Worm (Caenorhabditis elegans) whole organism, L4 larva: ENCODE data around the gene srsx-14.

Experiments used
- R02D3.7 ChIP-seq: fragments of 150-350 bp; sonication (generic microtip); optimal IDR thresholded peaks from 3 replicates; lab custom pipeline; 2014; ENCODE audit warnings: missing biosample characterization, missing genetic modification characterization
- ceh-28 ChIP-seq: fragments of 150-350 bp; optimal IDR thresholded peaks from 2 replicates; lab custom pipeline; 2014; ENCODE audit warnings: missing biosample characterization, missing genetic modification reagents, missing genetic modification characterization
- ceh-44 ChIP-seq: fragments of 200-800 bp; sonication (Bioruptor generic); IDR thresholded peaks from 2 replicates; pipeline ENCODE4 v1.3.6; 2022; ENCODE audit warnings: missing genetic modification reagents, missing genetic modification characterization, missing compliant biosample characterization
- fkh-10 ChIP-seq: fragments of 150-350 bp; optimal IDR thresholded peaks from 2 replicates; lab custom pipeline; 2014; ENCODE audit warnings: missing biosample characterization, missing genetic modification reagents, missing genetic modification characterization
- lin-1 ChIP-seq: fragments of 200-800 bp; sonication (Bioruptor generic); IDR thresholded peaks from 2 replicates; pipeline ENCODE4 v1.3.6; 2022; ENCODE audit warnings: missing genetic modification reagents, missing genetic modification characterization, missing compliant biosample characterization
- mep-1 ChIP-seq: fragments of 150-350 bp; sonication (generic microtip); optimal IDR thresholded peaks from 3 replicates; lab custom pipeline; 2014; ENCODE audit warnings: missing biosample characterization, missing genetic modification characterization
- nhr-111 ChIP-seq: fragments of 200-800 bp; sonication (Bioruptor generic); optimal IDR thresholded peaks from 2 replicates; lab custom pipeline; 2018; ENCODE audit warnings: mild to moderate bottlenecking, missing genetic modification characterization, missing compliant biosample characterization
- nhr-41 ChIP-seq: fragments of 200-800 bp; sonication (Bioruptor generic); IDR thresholded peaks from 2 replicates; pipeline ENCODE4 v1.3.6; 2022; ENCODE audit warnings: missing genetic modification reagents, missing genetic modification characterization, missing compliant biosample characterization
- nhr-77 ChIP-seq: fragments of 150-350 bp; optimal IDR thresholded peaks from 2 replicates; lab custom pipeline; 2014; ENCODE audit warnings: missing biosample characterization, missing genetic modification characterization
- pqm-1 ChIP-seq: sonication (generic microtip); optimal IDR thresholded peaks from 2 replicates; lab custom pipeline; 2017; ENCODE audit warnings: missing biosample characterization, missing genetic modification characterization
- zag-1 ChIP-seq: fragments of 150-350 bp; optimal IDR thresholded peaks from 2 replicates; lab custom pipeline; 2014; ENCODE audit warnings: missing biosample characterization, missing genetic modification characterization

DNA sequence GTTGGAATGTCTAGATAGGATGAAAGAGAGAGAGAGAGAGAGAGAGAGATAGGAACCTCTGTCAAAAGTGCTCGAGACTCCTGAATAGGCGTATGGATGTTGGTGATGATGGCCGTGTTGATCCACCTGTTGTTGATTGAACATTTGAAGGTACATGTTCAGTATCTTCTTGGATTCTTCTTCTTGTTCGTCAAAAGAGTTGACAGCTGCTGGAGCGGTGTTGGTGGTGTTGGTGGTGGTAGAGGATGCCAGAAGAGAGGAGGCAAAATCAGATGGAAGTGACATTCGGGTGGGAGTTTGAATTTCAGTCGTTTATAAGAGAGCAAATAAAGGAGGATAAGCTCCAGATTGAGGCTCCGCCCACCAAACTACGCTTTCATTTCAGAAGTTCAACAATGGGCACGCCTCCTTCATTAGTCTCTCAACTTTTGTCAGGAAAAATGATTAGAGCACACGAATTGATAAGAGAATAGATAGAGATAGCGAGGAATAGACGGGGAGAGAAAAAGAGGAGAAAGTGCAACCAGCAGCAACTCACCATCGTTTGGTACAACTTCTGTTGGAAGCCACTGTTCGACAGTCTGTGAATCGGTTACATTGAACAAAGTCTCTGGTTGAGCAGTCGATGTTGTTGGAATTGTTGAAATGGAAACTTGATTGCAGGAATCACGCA lies 26.0 kb upstream of the srsx-14 start:
- TF ChIP-seq nhr-77 (tag; lab: Kevin White, UChicago) (no peak), zag-1 (no peak), ceh-28 (no peak), nhr-41 (GFP tag; lab: Robert Waterston, UW) (no peak), mep-1 (no peak), nhr-111 (no peak), lin-1 (no peak), fkh-10 (GFP tag; lab: Kevin White, UChicago) (no peak), pqm-1 (no peak), R02D3.7 (tag; lab: Kevin White, UChicago) (no peak), ceh-44 (no peak)
